Fruit fly (Drosophila melanogaster) whole organism, wandering third instar larva: Measurements from ENCODE around the gene CG16710.

Experiments
- Abd-B ChIP-seq: fragments of >200 bp; optimal IDR thresholded peaks from 2 replicates; lab custom pipeline; 2017; ENCODE audit warnings: missing biosample characterization, missing genetic modification characterization
- CG32264 ChIP-seq: fragments of 200-800 bp; sonication (Bioruptor generic); optimal IDR thresholded peaks from 2 replicates; lab custom pipeline; 2016; ENCODE audit warnings: missing biosample characterization, missing genetic modification characterization
- CG9705 ChIP-seq: fragments of 200-800 bp; sonication (Bioruptor generic); optimal IDR thresholded peaks from 2 replicates; lab custom pipeline; 2018; ENCODE audit warnings: missing biosample characterization, mild to moderate bottlenecking, missing genetic modification characterization
- CrebA ChIP-seq: fragments of 200-800 bp; sonication (Bioruptor generic); optimal IDR thresholded peaks from 2 replicates; lab custom pipeline; 2016; ENCODE audit warnings: missing biosample characterization, mild to moderate bottlenecking, missing genetic modification characterization, borderline replicate concordance
- Dfd ChIP-seq: fragments of >200 bp; optimal IDR thresholded peaks from 2 replicates; lab custom pipeline; 2017; ENCODE audit warnings: missing biosample characterization, missing genetic modification characterization
- Dif ChIP-seq: fragments of 200-275, 200-300 bp; sonication (Bioruptor generic); optimal IDR thresholded peaks from 2 replicates; lab custom pipeline; 2018; ENCODE audit warnings: missing biosample characterization, missing genetic modification characterization; ENCODE audit not compliant: partially characterized antibody
- GATAd ChIP-seq: sonication (Bioruptor generic); optimal IDR thresholded peaks from 2 replicates; lab custom pipeline; 2016; ENCODE audit warnings: missing biosample characterization, missing genetic modification characterization
- HLH106 ChIP-seq: fragments of 200-800 bp; optimal IDR thresholded peaks from 3 replicates; lab custom pipeline; 2019; ENCODE audit warnings: missing biosample characterization, mild to moderate bottlenecking, missing genetic modification characterization, moderate library complexity
- Hnf4 ChIP-seq: fragments of 200-800 bp; sonication (Bioruptor generic); optimal IDR thresholded peaks from 2 replicates; lab custom pipeline; 2016; ENCODE audit warnings: missing biosample characterization, mild to moderate bottlenecking, missing genetic modification characterization
- Hr78 ChIP-seq: fragments of >200 bp; optimal IDR thresholded peaks from 2 replicates; lab custom pipeline; 2017; ENCODE audit warnings: missing biosample characterization, missing genetic modification characterization
- Hr83 ChIP-seq: fragments of 200-300 bp; sonication (Bioruptor generic); optimal IDR thresholded peaks from 2 replicates; lab custom pipeline; 2016; ENCODE audit warnings: missing biosample characterization, mild to moderate bottlenecking, missing genetic modification characterization, moderate library complexity; ENCODE audit not compliant: poor library complexity, severe bottlenecking
- Jra ChIP-seq: sonication (Bioruptor generic); optimal IDR thresholded peaks from 2 replicates; lab custom pipeline; 2016; ENCODE audit warnings: missing biosample characterization, missing genetic modification characterization
- Mio ChIP-seq: sonication (Bioruptor generic); optimal IDR thresholded peaks from 2 replicates; lab custom pipeline; 2016; ENCODE audit warnings: missing biosample characterization, missing genetic modification characterization
- Myc ChIP-seq: fragments of >200 bp; optimal IDR thresholded peaks from 2 replicates; lab custom pipeline; 2017
- N ChIP-seq: fragments of >200 bp; optimal IDR thresholded peaks from 2 replicates; lab custom pipeline; 2018; ENCODE audit warnings: missing biosample characterization, missing external identifiers, missing genetic modification characterization
- OdsH ChIP-seq: fragments of 200-800 bp; sonication (Bioruptor generic); optimal IDR thresholded peaks from 2 replicates; lab custom pipeline; 2016; ENCODE audit warnings: missing biosample characterization, mild to moderate bottlenecking, missing genetic modification characterization
- Rel ChIP-seq, 2 experiments: fragments of 200-800 bp; sonication (Bioruptor generic) in 1 of 2; optimal IDR thresholded peaks; 2 replicates in 1 of 2; 3 replicates in 1 of 2; lab custom pipeline; 2016 to 2019; ENCODE audit warnings: mild to moderate bottlenecking in 2 of 2, missing biosample characterization in 2 of 2, missing genetic modification characterization in 2 of 2, moderate library complexity in 1 of 2
- Sp1 ChIP-seq: fragments of 200-800 bp; sonication (Bioruptor generic); optimal IDR thresholded peaks from 3 replicates; lab custom pipeline; 2019; ENCODE audit warnings: missing biosample characterization, mild to moderate bottlenecking, missing genetic modification characterization, moderate library complexity
- Vsx2 ChIP-seq: fragments of 200-300, 225-300 bp; sonication (Bioruptor generic); optimal IDR thresholded peaks from 2 replicates; lab custom pipeline; 2018; ENCODE audit warnings: missing biosample characterization, missing genetic modification characterization; ENCODE audit not compliant: partially characterized antibody
- br ChIP-seq: fragments of 200-800 bp; sonication (Bioruptor generic); optimal IDR thresholded peaks from 2 replicates; lab custom pipeline; 2016; ENCODE audit warnings: missing biosample characterization, missing genetic modification characterization
- brk ChIP-seq: fragments of 200-800 bp; sonication (Bioruptor generic); optimal IDR thresholded peaks from 2 replicates; lab custom pipeline; 2016; ENCODE audit warnings: missing biosample characterization, mild to moderate bottlenecking, missing genetic modification characterization
- dl ChIP-seq, 2 experiments: fragments of 175-275, 200-275 bp in 1 of 2; fragments of 200-275 bp in 1 of 2; sonication (Bioruptor generic); optimal IDR thresholded peaks; lab custom pipeline; 2018; ENCODE audit warnings: mild to moderate bottlenecking in 2 of 2, missing biosample characterization in 2 of 2, missing genetic modification characterization in 2 of 2, moderate library complexity in 2 of 2; ENCODE audit not compliant: partially characterized antibody in 2 of 2, insufficient read depth in 1 of 2
- dmrt93B ChIP-seq: fragments of 200-800 bp; sonication (Bioruptor generic); optimal IDR thresholded peaks from 2 replicates; lab custom pipeline; 2018; ENCODE audit warnings: missing biosample characterization, mild to moderate bottlenecking, missing genetic modification characterization
- dsf ChIP-seq: sonication (Bioruptor generic); optimal IDR thresholded peaks from 2 replicates; lab custom pipeline; 2016; ENCODE audit warnings: missing biosample characterization, missing genetic modification characterization, borderline replicate concordance
- ey ChIP-seq: fragments of 200-800 bp; sonication (Bioruptor generic); optimal IDR thresholded peaks from 2 replicates; lab custom pipeline; 2016; ENCODE audit warnings: missing biosample characterization, missing genetic modification characterization
- foxo ChIP-seq, 2 experiments: fragments of 200-800 bp; sonication (Bioruptor generic); optimal IDR thresholded peaks; 2 replicates in 1 of 2; 3 replicates in 1 of 2; lab custom pipeline; 2016 to 2017; ENCODE audit warnings: missing biosample characterization in 2 of 2, missing genetic modification characterization in 2 of 2
- fru ChIP-seq: fragments of 200-800 bp; sonication (Bioruptor generic); optimal IDR thresholded peaks from 3 replicates; lab custom pipeline; 2016; ENCODE audit warnings: missing biosample characterization, mild to moderate bottlenecking, missing genetic modification characterization
- h ChIP-seq: fragments of 200-800 bp; sonication (Bioruptor generic); optimal IDR thresholded peaks from 3 replicates; lab custom pipeline; 2016; ENCODE audit warnings: missing biosample characterization, mild to moderate bottlenecking, missing genetic modification characterization
- jim ChIP-seq: fragments of 175-275, 200-325 bp; sonication (Bioruptor generic); optimal IDR thresholded peaks from 2 replicates; lab custom pipeline; 2016; ENCODE audit warnings: missing biosample characterization, mild to moderate bottlenecking, missing genetic modification characterization
- lola ChIP-seq: fragments of >200 bp; optimal IDR thresholded peaks from 2 replicates; lab custom pipeline; 2017; ENCODE audit warnings: missing biosample characterization, missing genetic modification characterization
- psq ChIP-seq: fragments of 200-800 bp; sonication (Bioruptor generic); optimal IDR thresholded peaks from 3 replicates; lab custom pipeline; 2017; ENCODE audit warnings: missing biosample characterization, mild to moderate bottlenecking, missing genetic modification characterization, moderate library complexity
- rgr ChIP-seq: fragments of 200-800 bp; sonication (Bioruptor generic); optimal IDR thresholded peaks from 3 replicates; lab custom pipeline; 2016; ENCODE audit warnings: missing biosample characterization, mild to moderate bottlenecking, missing genetic modification characterization
- sage ChIP-seq: fragments of 200-800 bp; sonication (Bioruptor generic); optimal IDR thresholded peaks from 2 replicates; lab custom pipeline; 2016; ENCODE audit warnings: missing biosample characterization, mild to moderate bottlenecking, missing genetic modification characterization
- tai ChIP-seq: sonication (Bioruptor generic); optimal IDR thresholded peaks from 2 replicates; lab custom pipeline; 2016; ENCODE audit warnings: missing biosample characterization, missing genetic modification characterization
- usp ChIP-seq: fragments of >200 bp; optimal IDR thresholded peaks from 2 replicates; lab custom pipeline; 2017; ENCODE audit warnings: missing biosample characterization, missing genetic modification characterization

The CG16710 gene

dm6 chr3R:23713901-23714300 is 31.6 kb downstream of the CG16710 start (continued):
- no peak for TF ChIP-seq lola (GFP tag; lab: Kevin White, UChicago)
- TF ChIP-seq dsf (GFP tag; lab: Kevin White, UChicago) = peak; percentile 37
- peak; percentile 61 for TF ChIP-seq CG32264 (GFP tag; lab: Kevin White, UChicago)
- TF ChIP-seq sage = peak; percentile 65
- peak; percentile 22 for TF ChIP-seq Rel (GFP tag; optimal IDR thresholded peaks at IDR 0.05; lab: Kevin White, UChicago)
- peak; percentile 21 for TF ChIP-seq Rel (tag; optimal IDR thresholded peaks at IDR 0.05; lab: Kevin White, UChicago)
- peak; percentile 91 for TF ChIP-seq Hnf4 (GFP tag; lab: Kevin White, UChicago)
- peak; percentile 86 for TF ChIP-seq ey
- TF ChIP-seq fru (GFP tag; lab: Kevin White, UChicago) = peak; percentile 87
- TF ChIP-seq Hr83 (GFP tag; lab: Kevin White, UChicago) = no peak
- TF ChIP-seq jim (GFP tag; lab: Kevin White, UChicago) = no peak
- peak; percentile 10 for TF ChIP-seq Mio (GFP tag; lab: Kevin White, UChicago)

dm6 chr3R:23714852-23715251 is 32.5 kb downstream of the CG16710 start:
- TF ChIP-seq CrebA (GFP tag; lab: Kevin White, UChicago) (peak; percentile 84), OdsH (GFP tag; lab: Kevin White, UChicago) (no peak)

dm6 chr3R:23718297-23718941 is 36.1 kb downstream of the CG16710 start, which contains the start of gene nau:
Gene nau (minus strand): TSS chr3R:23718357.
- TF ChIP-seq tai (GFP tag; lab: Kevin White, UChicago) = no peak
- TF ChIP-seq psq (GFP tag; lab: Kevin White, UChicago) = no peak
- TF ChIP-seq jim (GFP tag; lab: Kevin White, UChicago) = no peak
- TF ChIP-seq Jra (GFP tag; lab: Kevin White, UChicago) = no peak
- TF ChIP-seq usp (GFP tag; lab: Kevin White, UChicago) = no peak
- no peak for TF ChIP-seq Sp1 (GFP tag; lab: Kevin White, UChicago)
- TF ChIP-seq CG9705 (GFP tag; lab: Kevin White, UChicago) = no peak
- TF ChIP-seq HLH106 (tag; lab: Kevin White, UChicago) = no peak
- TF ChIP-seq Myc (lab: Kevin White, UChicago) = no peak
- TF ChIP-seq Hr78 (GFP tag; lab: Kevin White, UChicago) = no peak
- no peak for TF ChIP-seq sage
- TF ChIP-seq foxo (GFP tag; optimal IDR thresholded peaks at IDR 0.05; lab: Kevin White, UChicago) = no peak
- no peak for TF ChIP-seq fru (GFP tag; lab: Kevin White, UChicago)
- no peak for TF ChIP-seq rgr (GFP tag; lab: Kevin White, UChicago)
- no peak for TF ChIP-seq lola (GFP tag; lab: Kevin White, UChicago)
- no peak for TF ChIP-seq brk
- TF ChIP-seq Hnf4 (GFP tag; lab: Kevin White, UChicago) = no peak
- TF ChIP-seq OdsH (GFP tag; lab: Kevin White, UChicago) = no peak
- no peak for TF ChIP-seq Mio (GFP tag; lab: Kevin White, UChicago)

- TF ChIP-seq Hr83 (GFP tag; lab: Kevin White, UChicago) (no peak), h (no peak), Mio (GFP tag; lab: Kevin White, UChicago) (no peak), Vsx2 (GFP tag; lab: Kevin White, UChicago) (no peak), ey (no peak), N (GFP tag; lab: Kevin White, UChicago) (no peak), br (GFP tag; lab: Kevin White, UChicago) (no peak), Dif (GFP tag; lab: Kevin White, UChicago) (no peak), Dfd (no peak), Hnf4 (GFP tag; lab: Kevin White, UChicago) (no peak), dsf (GFP tag; lab: Kevin White, UChicago) (no peak), dmrt93B (GFP tag; lab: Kevin White, UChicago) (no peak), Hr78 (GFP tag; lab: Kevin White, UChicago) (no peak), dl (GFP tag; optimal IDR thresholded peaks at IDR 0.05; lab: Kevin White, UChicago; ENCODE audit: insufficient read depth in 1 of 2, partially characterized antibody in 2 of 2) (no peak), CG32264 (GFP tag; lab: Kevin White, UChicago) (no peak), OdsH (GFP tag; lab: Kevin White, UChicago) (no peak), Abd-B (no peak), GATAd (GFP tag; lab: Kevin White, UChicago) (no peak), Sp1 (GFP tag; lab: Kevin White, UChicago) (no peak), HLH106 (tag; lab: Kevin White, UChicago) (no peak)
- TF ChIP-seq, all 38 proteins: peak for 0
These were observed 39.2 kb downstream of the CG16710 start, which contains the start of gene CG10232 for dm6 chr3R:23721525-23721924. Gene CG10232 (minus strand): TSS chr3R:23721625.
